Fruit fly (Drosophila melanogaster) whole organism, wandering third instar larva: ENCODE data around the gene Set8.

ENCODE experiments used
- Dfd ChIP-seq: fragments of >200 bp; optimal IDR thresholded peaks from 2 replicates; lab custom pipeline; 2017; ENCODE audit warnings: missing biosample characterization, missing genetic modification characterization
- Dif ChIP-seq: fragments of 200-275, 200-300 bp; sonication (Bioruptor generic); optimal IDR thresholded peaks from 2 replicates; lab custom pipeline; 2018; ENCODE audit warnings: missing biosample characterization, missing genetic modification characterization; ENCODE audit not compliant: partially characterized antibody
- GATAd ChIP-seq: sonication (Bioruptor generic); optimal IDR thresholded peaks from 2 replicates; lab custom pipeline; 2016; ENCODE audit warnings: missing biosample characterization, missing genetic modification characterization
- Hr78 ChIP-seq: fragments of >200 bp; optimal IDR thresholded peaks from 2 replicates; lab custom pipeline; 2017; ENCODE audit warnings: missing biosample characterization, missing genetic modification characterization
- Myc ChIP-seq: fragments of >200 bp; optimal IDR thresholded peaks from 2 replicates; lab custom pipeline; 2017
- OdsH ChIP-seq: fragments of 200-800 bp; sonication (Bioruptor generic); optimal IDR thresholded peaks from 2 replicates; lab custom pipeline; 2016; ENCODE audit warnings: missing biosample characterization, mild to moderate bottlenecking, missing genetic modification characterization
- jim ChIP-seq: fragments of 175-275, 200-325 bp; sonication (Bioruptor generic); optimal IDR thresholded peaks from 2 replicates; lab custom pipeline; 2016; ENCODE audit warnings: missing biosample characterization, mild to moderate bottlenecking, missing genetic modification characterization
- pan ChIP-seq: fragments of >200 bp; optimal IDR thresholded peaks from 2 replicates; lab custom pipeline; 2017
- psq ChIP-seq: fragments of 200-800 bp; sonication (Bioruptor generic); optimal IDR thresholded peaks from 3 replicates; lab custom pipeline; 2017; ENCODE audit warnings: missing biosample characterization, mild to moderate bottlenecking, missing genetic modification characterization, moderate library complexity
- tai ChIP-seq: sonication (Bioruptor generic); optimal IDR thresholded peaks from 2 replicates; lab custom pipeline; 2016; ENCODE audit warnings: missing biosample characterization, missing genetic modification characterization

DNA sequence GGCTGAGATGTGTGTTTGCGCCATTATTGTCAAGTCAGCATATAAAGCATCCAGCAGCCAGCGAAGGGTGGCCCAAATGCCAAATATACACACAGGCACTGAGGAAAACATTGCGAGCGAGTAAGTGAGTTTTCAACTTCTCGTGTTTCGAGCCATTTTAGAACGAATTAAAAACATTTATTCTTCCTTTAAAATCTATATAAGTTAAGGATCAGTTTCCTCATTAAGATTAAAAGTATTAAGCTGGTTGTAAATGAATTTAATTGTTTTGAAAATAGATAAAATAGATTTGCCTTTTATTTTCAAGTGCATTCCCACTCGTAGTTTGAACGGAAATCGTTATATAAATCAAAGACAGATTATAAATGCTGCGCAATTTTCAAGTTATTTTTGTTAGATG is 35.6 kb downstream of the Set8 start:
- TF ChIP-seq jim (GFP tag; lab: Kevin White, UChicago) = no peak
- no peak for TF ChIP-seq Dif (GFP tag; lab: Kevin White, UChicago)
- no peak for TF ChIP-seq Myc (lab: Kevin White, UChicago)
- no peak for TF ChIP-seq psq
- no peak for TF ChIP-seq pan
- TF ChIP-seq Hr78 (GFP tag; lab: Kevin White, UChicago) = no peak
- TF ChIP-seq GATAd (GFP tag; lab: Kevin White, UChicago) = no peak
- no peak for TF ChIP-seq OdsH (GFP tag; lab: Kevin White, UChicago)
- no peak for TF ChIP-seq Dfd (GFP tag; lab: Kevin White, UChicago)
- no peak for TF ChIP-seq tai (GFP tag; lab: Kevin White, UChicago)
